Worm (Caenorhabditis elegans) whole organism, L1 larva: ENCODE measurements around the gene phf-30.

Source experiments
- C04F5.9 ChIP-seq: sonication (generic microtip); optimal IDR thresholded peaks from 2 replicates; lab custom pipeline; 2016; ENCODE audit warnings: missing genetic modification characterization, missing compliant biosample characterization
- C16A3.4 ChIP-seq: fragments of 150-350 bp; optimal IDR thresholded peaks from 2 replicates; lab custom pipeline; 2014; ENCODE audit warnings: missing biosample characterization, missing genetic modification characterization
- C34B4.2 ChIP-seq: sonication (generic microtip); optimal IDR thresholded peaks from 2 replicates; lab custom pipeline; 2017; ENCODE audit warnings: mild to moderate bottlenecking, missing genetic modification characterization, missing compliant biosample characterization
- alr-1 ChIP-seq: fragments of 200-800 bp; sonication (Bioruptor generic); optimal IDR thresholded peaks from 2 replicates; lab custom pipeline; 2018; ENCODE audit warnings: borderline replicate concordance, mild to moderate bottlenecking, missing genetic modification characterization, missing compliant biosample characterization
- blmp-1 ChIP-seq: fragments of 150-350 bp; optimal IDR thresholded peaks from 2 replicates; lab custom pipeline; 2014; ENCODE audit warnings: missing biosample characterization, missing genetic modification characterization
- ceh-88 ChIP-seq: fragments of 200-800 bp; sonication (Bioruptor generic); IDR thresholded peaks from 2 replicates; pipeline ENCODE4 v1.3.6; 2022; ENCODE audit warnings: missing genetic modification characterization, missing compliant biosample characterization
- ces-1 ChIP-seq: fragments of 150-350 bp; optimal IDR thresholded peaks from 2 replicates; lab custom pipeline; 2014; ENCODE audit warnings: missing biosample characterization, missing genetic modification reagents, missing genetic modification characterization
- egl-13 ChIP-seq: sonication (generic microtip); optimal IDR thresholded peaks from 2 replicates; lab custom pipeline; 2016; ENCODE audit warnings: missing genotype, missing genetic modification reagents, missing genetic modification characterization, missing compliant biosample characterization
- elt-2 ChIP-seq: sonication (generic microtip); optimal IDR thresholded peaks from 2 replicates; lab custom pipeline; 2016; ENCODE audit warnings: missing genetic modification characterization, mild to moderate bottlenecking, inconsistent platforms, missing compliant biosample characterization, missing genetic modification reagents
- grh-1 ChIP-seq: fragments of 200-800 bp; sonication (Bioruptor generic); IDR thresholded peaks from 2 replicates; pipeline ENCODE4 v1.3.6; 2022; ENCODE audit warnings: missing genetic modification reagents, missing genetic modification characterization, missing compliant biosample characterization
- hlh-17 ChIP-seq: fragments of 200-800 bp; sonication (Bioruptor generic); optimal IDR thresholded peaks from 2 replicates; lab custom pipeline; 2018; ENCODE audit warnings: missing genetic modification characterization, mild to moderate bottlenecking, missing compliant biosample characterization, moderate library complexity, borderline replicate concordance
- irx-1 ChIP-seq: sonication (generic microtip); optimal IDR thresholded peaks from 2 replicates; lab custom pipeline; 2016; ENCODE audit warnings: missing genetic modification characterization, missing compliant biosample characterization
- isw-1 ChIP-seq: fragments of 200-800 bp; sonication (Bioruptor generic); IDR thresholded peaks from 2 replicates; pipeline ENCODE4 v1.3.6; 2022; ENCODE audit warnings: missing genetic modification characterization, missing compliant biosample characterization
- lin-13 ChIP-seq: fragments of 150-350 bp; optimal IDR thresholded peaks from 2 replicates; lab custom pipeline; 2014; ENCODE audit warnings: missing biosample characterization, missing genetic modification reagents, missing genetic modification characterization
- lin-35 ChIP-seq, 2 experiments: fragments of 150-350 bp; optimal IDR thresholded peaks; 2 replicates each; lab custom pipeline; 2014; ENCODE audit warnings: missing biosample characterization in 2 of 2, missing genetic modification characterization in 2 of 2, missing genetic modification reagents in 2 of 2
- lin-39 ChIP-seq: fragments of 150-350 bp; optimal IDR thresholded peaks from 2 replicates; lab custom pipeline; 2014; ENCODE audit warnings: missing biosample characterization, missing genetic modification reagents, missing genetic modification characterization
- lsy-2 ChIP-seq, 2 experiments: fragments of 150-350 bp; optimal IDR thresholded peaks; 2 replicates each; lab custom pipeline; 2014; ENCODE audit warnings: missing biosample characterization in 2 of 2, missing genetic modification characterization in 2 of 2
- mdl-1 ChIP-seq, 2 experiments: fragments of 150-350 bp; optimal IDR thresholded peaks; 2 replicates each; lab custom pipeline; 2014 to 2017; ENCODE audit warnings: missing biosample characterization in 2 of 2, missing genetic modification characterization in 2 of 2, inconsistent platforms in 1 of 2
- mef-2 ChIP-seq: fragments of 150-350 bp; optimal IDR thresholded peaks from 2 replicates; lab custom pipeline; 2014; ENCODE audit warnings: missing biosample characterization, missing genetic modification characterization
- nhr-11 ChIP-seq: fragments of 150-350 bp; optimal IDR thresholded peaks from 2 replicates; lab custom pipeline; 2014; ENCODE audit warnings: missing biosample characterization, missing genetic modification characterization
- nhr-12 ChIP-seq: sonication (generic microtip); optimal IDR thresholded peaks from 2 replicates; lab custom pipeline; 2017; ENCODE audit warnings: missing biosample characterization, missing genetic modification characterization
- nhr-19 ChIP-seq: fragments of 200-800 bp; sonication (Bioruptor generic); conservative IDR thresholded peaks from 2 replicates; pipeline ENCODE4 v1.3.6; 2022; ENCODE audit warnings: missing genetic modification characterization, missing compliant biosample characterization
- nhr-76 ChIP-seq: sonication (generic microtip); optimal IDR thresholded peaks from 2 replicates; lab custom pipeline; 2017; ENCODE audit warnings: missing biosample characterization, missing genetic modification characterization
- nhr-77 ChIP-seq: fragments of 150-350 bp; optimal IDR thresholded peaks from 2 replicates; lab custom pipeline; 2014; ENCODE audit warnings: missing biosample characterization, missing genetic modification characterization
- nhr-84 ChIP-seq: sonication (generic microtip); optimal IDR thresholded peaks from 2 replicates; lab custom pipeline; 2017; ENCODE audit warnings: missing biosample characterization, missing genetic modification characterization
- nhr-85 ChIP-seq: sonication (generic microtip); peaks from one replicate; lab custom pipeline; 2016; ENCODE audit warnings: missing genetic modification characterization, inconsistent platforms, missing compliant biosample characterization
- nhr-90 ChIP-seq: sonication (generic microtip); optimal IDR thresholded peaks from 2 replicates; lab custom pipeline; 2016; ENCODE audit warnings: mild to moderate bottlenecking, missing genetic modification characterization, missing compliant biosample characterization; ENCODE audit not compliant: poor library complexity
- pag-3 ChIP-seq: sonication (generic microtip); optimal IDR thresholded peaks from 2 replicates; lab custom pipeline; 2017; ENCODE audit warnings: missing genetic modification characterization, mild to moderate bottlenecking, missing compliant biosample characterization, antibody characterized with exemption, borderline replicate concordance; ENCODE audit not compliant: insufficient read depth
- rnt-1 ChIP-seq: sonication (generic microtip); optimal IDR thresholded peaks from 2 replicates; lab custom pipeline; 2016; ENCODE audit warnings: mild to moderate bottlenecking, missing genetic modification characterization, moderate library complexity, missing compliant biosample characterization
- skn-1 ChIP-seq: fragments of 150-350 bp; optimal IDR thresholded peaks from 2 replicates; lab custom pipeline; 2014; ENCODE audit warnings: missing biosample characterization, missing genetic modification characterization
- snu-23 ChIP-seq: sonication (generic microtip); optimal IDR thresholded peaks from 2 replicates; lab custom pipeline; 2016; ENCODE audit warnings: missing genetic modification characterization, missing compliant biosample characterization
- sox-4 ChIP-seq: sonication (generic microtip); optimal IDR thresholded peaks from 2 replicates; lab custom pipeline; 2016; ENCODE audit warnings: missing genetic modification characterization, missing compliant biosample characterization
- sup-37 ChIP-seq: fragments of 200-800 bp; sonication (Bioruptor generic); optimal IDR thresholded peaks from 2 replicates; lab custom pipeline; 2018; ENCODE audit warnings: mild to moderate bottlenecking, missing genetic modification characterization, missing compliant biosample characterization
- tbx-2 ChIP-seq: sonication (generic microtip); optimal IDR thresholded peaks from 2 replicates; lab custom pipeline; 2016; ENCODE audit warnings: missing genetic modification characterization, missing compliant biosample characterization
- unc-62 ChIP-seq: fragments of 150-350 bp; optimal IDR thresholded peaks from 2 replicates; lab custom pipeline; 2014; ENCODE audit warnings: missing biosample characterization, missing genetic modification reagents, missing genetic modification characterization
- unc-86 ChIP-seq: sonication (generic microtip); optimal IDR thresholded peaks from 2 replicates; lab custom pipeline; 2016; ENCODE audit warnings: missing genetic modification characterization, missing compliant biosample characterization
- unc-98 ChIP-seq: fragments of 200-800 bp; sonication (Bioruptor generic); IDR thresholded peaks from 2 replicates; pipeline ENCODE4 v1.3.6; 2022; ENCODE audit warnings: missing genetic modification characterization, missing compliant biosample characterization
- vab-15 ChIP-seq: sonication (generic microtip); optimal IDR thresholded peaks from 2 replicates; lab custom pipeline; 2017; ENCODE audit warnings: missing genotype, mild to moderate bottlenecking, missing genetic modification characterization, missing compliant biosample characterization
- xbp-1 ChIP-seq: sonication (generic microtip); optimal IDR thresholded peaks from 2 replicates; lab custom pipeline; 2016; ENCODE audit warnings: missing genetic modification characterization, missing compliant biosample characterization

Gene phf-30

ce11 chrV:8494260-8494939 lies 25.6 kb downstream of the phf-30 start, which contains the start of gene pxn-1:
pxn-1 (plus strand) TSS chrV:8494889.
- TF ChIP-seq elt-2 (tag; lab: Kevin White, UChicago): no peak
- TF ChIP-seq blmp-1 (tag; lab: Kevin White, UChicago): peak; percentile 53
- TF ChIP-seq nhr-90 (tag; lab: Kevin White, UChicago): no peak
- no peak for TF ChIP-seq ceh-88 (GFP tag; lab: Robert Waterston, UW)

ce11 chrV:8495106-8495505 lies 26.3 kb downstream of the phf-30 start:
- TF ChIP-seq nhr-76 (tag; lab: Kevin White, UChicago): no peak
- TF ChIP-seq nhr-19 (GFP tag; lab: Robert Waterston, UW): no peak
- no peak for TF ChIP-seq alr-1
- TF ChIP-seq sup-37: no peak
- no peak for TF ChIP-seq lin-13 (GFP tag; lab: Kevin White, UChicago)
- no peak for TF ChIP-seq elt-2 (tag; lab: Kevin White, UChicago)
- TF ChIP-seq nhr-84 (tag; lab: Kevin White, UChicago): no peak
- TF ChIP-seq C34B4.2 (tag; lab: Kevin White, UChicago): no peak
- TF ChIP-seq unc-98 (GFP tag; lab: Robert Waterston, UW): no peak
- TF ChIP-seq nhr-12 (tag; lab: Kevin White, UChicago): no peak
- no peak for TF ChIP-seq lin-35 (GFP tag; optimal IDR thresholded peaks at IDR 0.05; lab: Kevin White, UChicago)
- no peak for TF ChIP-seq unc-86
- TF ChIP-seq xbp-1 (tag; lab: Kevin White, UChicago): no peak
- no peak for TF ChIP-seq mef-2 (tag; lab: Kevin White, UChicago)
- TF ChIP-seq rnt-1: no peak
- TF ChIP-seq nhr-11 (tag; lab: Kevin White, UChicago): no peak
- no peak for TF ChIP-seq C16A3.4 (tag; lab: Kevin White, UChicago)
- TF ChIP-seq grh-1: no peak
- no peak for TF ChIP-seq ceh-88 (GFP tag; lab: Robert Waterston, UW)
- no peak for TF ChIP-seq lin-39

ce11 chrV:8495965-8496364 lies 27.1 kb downstream of the phf-30 start:
- TF ChIP-seq nhr-11 (tag; lab: Kevin White, UChicago): no peak
- TF ChIP-seq vab-15 (tag; lab: Kevin White, UChicago): no peak
- no peak for TF ChIP-seq irx-1
- TF ChIP-seq unc-62: no peak
- TF ChIP-seq mef-2 (tag; lab: Kevin White, UChicago): no peak
- TF ChIP-seq isw-1 (GFP tag; lab: Robert Waterston, UW): no peak
- peak; percentile 29 for TF ChIP-seq rnt-1
- TF ChIP-seq nhr-84 (tag; lab: Kevin White, UChicago): no peak
- no peak for TF ChIP-seq blmp-1 (tag; lab: Kevin White, UChicago)
- no peak for TF ChIP-seq unc-98 (GFP tag; lab: Robert Waterston, UW)
- TF ChIP-seq tbx-2 (tag; lab: Kevin White, UChicago): no peak
- peak in 1 of 2 experiments; percentile 29 for TF ChIP-seq lin-35 (GFP tag; optimal IDR thresholded peaks at IDR 0.05; lab: Kevin White, UChicago)
- no peak for TF ChIP-seq pag-3 (tag; lab: Kevin White, UChicago)
- no peak for TF ChIP-seq C04F5.9 (tag; lab: Kevin White, UChicago)
- peak; percentile 3 for TF ChIP-seq snu-23

ce11 chrV:8499407-8499806 lies 30.6 kb downstream of the phf-30 start:
- TF ChIP-seq egl-13 (tag; lab: Kevin White, UChicago) (no peak), sox-4 (tag; lab: Kevin White, UChicago) (no peak), hlh-17 (GFP tag; lab: Kevin White, UChicago) (no peak), ceh-88 (GFP tag; lab: Robert Waterston, UW) (no peak), mdl-1 (tag; optimal IDR thresholded peaks at IDR 0.05; lab: Kevin White, UChicago) (no peak), ces-1 (GFP tag; lab: Kevin White, UChicago) (no peak), lsy-2 (tag; optimal IDR thresholded peaks at IDR 0.05; lab: Kevin White, UChicago) (no peak), nhr-85 (no peak), skn-1 (tag; lab: Kevin White, UChicago) (no peak), nhr-77 (no peak)
